Fruit fly (Drosophila melanogaster): ENCODE measurements around the gene crp.

The crp gene

DNA sequence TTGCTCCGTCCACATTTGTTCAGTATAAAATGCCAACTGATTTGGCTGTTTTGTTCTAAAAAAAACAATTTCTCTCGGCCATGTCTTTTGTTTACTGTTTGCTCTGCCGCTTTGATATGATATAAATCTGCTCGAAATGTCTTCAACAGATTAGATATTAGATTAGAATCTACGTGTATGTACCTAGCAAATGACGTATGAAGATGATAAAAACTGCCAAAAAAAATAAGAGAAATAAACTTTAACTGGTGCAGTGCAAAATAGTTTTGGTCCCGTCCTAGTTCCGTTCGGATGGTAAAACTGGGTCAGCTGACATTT lies 31.5 kb downstream of the crp start:
- TF ChIP-seq Hnf4 (GFP tag; optimal IDR thresholded peaks at IDR 0.05) (no peak), woc (GFP tag; optimal IDR thresholded peaks at IDR 0.05) (no peak), Myc (optimal IDR thresholded peaks at IDR 0.05) (no peak), Hr78 (GFP tag; optimal IDR thresholded peaks at IDR 0.05) (no peak), psq (GFP tag; optimal IDR thresholded peaks at IDR 0.05) (no peak), brk (GFP tag; optimal IDR thresholded peaks at IDR 0.05) (no peak), sage (GFP tag; optimal IDR thresholded peaks at IDR 0.05) (no peak), dl (GFP tag; optimal IDR thresholded peaks at IDR 0.05; ENCODE audit: insufficient read depth in 1 of 2, partially characterized antibody in 2 of 2) (no peak), CrebA (GFP tag; optimal IDR thresholded peaks at IDR 0.05; ENCODE audit: borderline replicate concordance) (no peak), HLH106 (tag; optimal IDR thresholded peaks at IDR 0.05) (no peak), usp (GFP tag; optimal IDR thresholded peaks at IDR 0.05) (no peak), Jra (GFP tag; optimal IDR thresholded peaks at IDR 0.05) (no peak), CG9705 (GFP tag; optimal IDR thresholded peaks at IDR 0.05) (no peak), GATAd (GFP tag; optimal IDR thresholded peaks at IDR 0.05) (no peak), Vsx2 (GFP tag; optimal IDR thresholded peaks at IDR 0.05; ENCODE audit: partially characterized antibody) (no peak), tai (GFP tag; optimal IDR thresholded peaks at IDR 0.05) (no peak), Dif (GFP tag; optimal IDR thresholded peaks at IDR 0.05; ENCODE audit: partially characterized antibody) (no peak), OdsH (GFP tag; optimal IDR thresholded peaks at IDR 0.05) (no peak), Abd-B (GFP tag; optimal IDR thresholded peaks at IDR 0.05) (no peak), fru (GFP tag; optimal IDR thresholded peaks at IDR 0.05) (no peak)

DNA sequence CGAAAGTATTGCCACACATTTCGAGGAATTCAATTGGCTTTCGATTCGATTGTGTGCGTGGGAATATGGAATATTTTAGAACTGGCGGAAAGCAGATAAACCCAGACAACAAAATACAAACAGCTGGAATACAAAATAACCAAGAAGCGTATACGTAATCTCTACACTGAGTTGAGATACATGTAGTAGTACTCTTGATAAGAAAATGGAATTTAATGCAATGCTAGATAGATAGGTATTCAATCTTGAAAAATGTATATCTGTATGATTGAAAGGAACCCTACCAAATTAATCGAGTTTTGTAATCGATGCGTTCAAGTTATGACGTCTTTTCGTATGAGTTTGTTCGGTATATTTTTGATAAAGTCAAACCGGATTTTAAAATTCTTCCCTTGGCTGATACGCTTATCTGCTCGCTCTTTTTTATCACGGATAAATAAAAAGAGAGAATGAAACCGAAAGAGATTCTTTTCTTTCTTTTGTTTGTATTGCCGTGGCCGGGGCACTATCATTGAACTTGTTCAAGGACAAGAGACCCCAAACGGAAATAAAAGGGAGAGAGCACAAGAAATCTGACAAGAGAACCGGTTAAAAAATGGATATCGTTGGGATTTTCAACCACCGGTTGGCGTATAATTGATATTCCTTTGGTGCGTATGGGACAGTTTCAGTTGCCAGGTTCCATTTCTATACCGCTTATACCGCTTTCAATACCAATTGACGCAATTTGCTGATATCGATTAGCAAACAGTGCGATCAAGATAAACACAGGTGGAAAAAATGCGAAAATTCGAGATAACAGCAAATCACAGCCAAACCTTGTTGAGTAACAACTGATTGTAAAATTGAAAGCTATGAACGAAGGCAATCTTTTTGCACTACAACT lies 32.1 kb downstream of the crp start:
- TF ChIP-seq HLH106 (tag; optimal IDR thresholded peaks at IDR 0.05), result peak; percentile 2
- TF ChIP-seq N (GFP tag; optimal IDR thresholded peaks at IDR 0.05), result no peak
- TF ChIP-seq Hr83 (GFP tag; optimal IDR thresholded peaks at IDR 0.05; ENCODE audit: poor library complexity, severe bottlenecking), result peak; percentile 50
- peak; percentile 1 for TF ChIP-seq h (GFP tag; optimal IDR thresholded peaks at IDR 0.05)
- peak; percentile 53 for TF ChIP-seq psq (GFP tag; optimal IDR thresholded peaks at IDR 0.05)
- peak; percentile 6 for TF ChIP-seq OdsH (GFP tag; optimal IDR thresholded peaks at IDR 0.05)
- TF ChIP-seq fru (GFP tag; optimal IDR thresholded peaks at IDR 0.05), result no peak

DNA sequence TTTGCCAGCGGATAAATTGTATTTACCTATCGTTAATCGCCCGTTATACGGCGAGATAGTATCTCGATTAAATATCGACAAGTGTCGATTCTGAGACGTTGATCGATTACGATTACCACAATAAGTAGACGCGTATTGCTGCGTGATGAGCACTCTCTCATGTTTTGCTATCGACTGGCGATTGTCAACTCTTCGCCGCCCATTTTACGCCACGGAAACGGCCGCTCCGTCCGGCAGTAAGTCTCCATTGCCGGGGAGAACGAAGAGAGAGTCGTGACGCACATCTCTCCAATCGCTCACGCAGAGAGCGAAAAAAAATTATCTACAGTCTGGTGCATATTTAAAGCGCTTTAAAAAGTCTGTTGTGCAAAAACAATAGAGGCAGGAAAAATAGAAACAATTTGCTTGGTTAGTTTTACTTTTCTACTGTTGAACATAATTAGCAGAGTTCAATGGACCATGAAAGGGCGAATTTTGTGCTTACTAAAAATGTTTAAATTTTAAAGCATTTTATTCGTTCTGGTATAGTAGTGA lies 35.9 kb downstream of the crp start, which contains the start of gene CG46309:
Gene CG46309, minus strand, starts transcription at position 191 of the 534 bp plus-strand sequence.
- TF ChIP-seq Hnf4 (GFP tag; optimal IDR thresholded peaks at IDR 0.05) (peak; percentile 23), N (GFP tag; optimal IDR thresholded peaks at IDR 0.05) (no peak), sage (GFP tag; optimal IDR thresholded peaks at IDR 0.05) (no peak), br (GFP tag; optimal IDR thresholded peaks at IDR 0.05) (peak; percentile 49), psq (GFP tag; optimal IDR thresholded peaks at IDR 0.05) (peak; percentile 31), Mio (GFP tag; optimal IDR thresholded peaks at IDR 0.05) (no peak), tai (GFP tag; optimal IDR thresholded peaks at IDR 0.05) (no peak), Vsx2 (GFP tag; optimal IDR thresholded peaks at IDR 0.05; ENCODE audit: partially characterized antibody) (no peak), ey (GFP tag; optimal IDR thresholded peaks at IDR 0.05) (peak; percentile 60), CG9705 (GFP tag; optimal IDR thresholded peaks at IDR 0.05) (no peak), HLH106 (tag; optimal IDR thresholded peaks at IDR 0.05) (no peak), dmrt93B (GFP tag; optimal IDR thresholded peaks at IDR 0.05) (no peak), rgr (GFP tag; optimal IDR thresholded peaks at IDR 0.05) (peak; percentile 40), foxo (GFP tag; optimal IDR thresholded peaks at IDR 0.05) (peak in 1 of 2 experiments; percentile 49), Dfd (GFP tag; optimal IDR thresholded peaks at IDR 0.05) (no peak), woc (GFP tag; optimal IDR thresholded peaks at IDR 0.05) (peak; percentile 42), Jra (GFP tag; optimal IDR thresholded peaks at IDR 0.05) (no peak), Abd-B (GFP tag; optimal IDR thresholded peaks at IDR 0.05) (no peak), fru (GFP tag; optimal IDR thresholded peaks at IDR 0.05) (peak; percentile 85), usp (GFP tag; optimal IDR thresholded peaks at IDR 0.05) (no peak), dl (GFP tag; optimal IDR thresholded peaks at IDR 0.05; ENCODE audit: insufficient read depth in 1 of 2, partially characterized antibody in 2 of 2) (peak; percentile 43 to 77), Myc (optimal IDR thresholded peaks at IDR 0.05) (no peak), h (GFP tag; optimal IDR thresholded peaks at IDR 0.05) (peak; percentile 54), jim (GFP tag; optimal IDR thresholded peaks at IDR 0.05) (no peak), pan (optimal IDR thresholded peaks at IDR 0.05) (no peak), Hr83 (GFP tag; optimal IDR thresholded peaks at IDR 0.05; ENCODE audit: poor library complexity, severe bottlenecking) (no peak), OdsH (GFP tag; optimal IDR thresholded peaks at IDR 0.05) (peak; percentile 33), Rel (GFP tag; optimal IDR thresholded peaks at IDR 0.05) (no peak), Rel (tag; optimal IDR thresholded peaks at IDR 0.05) (no peak), brk (GFP tag; optimal IDR thresholded peaks at IDR 0.05) (no peak), Dif (GFP tag; optimal IDR thresholded peaks at IDR 0.05; ENCODE audit: partially characterized antibody) (peak; percentile 82), lola (GFP tag; optimal IDR thresholded peaks at IDR 0.05) (no peak), Hr78 (GFP tag; optimal IDR thresholded peaks at IDR 0.05) (no peak), Sp1 (GFP tag; optimal IDR thresholded peaks at IDR 0.05) (no peak), CrebA (GFP tag; optimal IDR thresholded peaks at IDR 0.05; ENCODE audit: borderline replicate concordance) (no peak), CG32264 (GFP tag; optimal IDR thresholded peaks at IDR 0.05) (no peak), GATAd (GFP tag; optimal IDR thresholded peaks at IDR 0.05) (no peak), sv (GFP tag; optimal IDR thresholded peaks at IDR 0.05) (peak; percentile 19), dsf (GFP tag; optimal IDR thresholded peaks at IDR 0.05; ENCODE audit: borderline replicate concordance) (no peak)

Measured in whole organism, wandering third instar larva.